Worm (Caenorhabditis elegans) whole organism, L1 larva: ENCODE data around the gene M7.7.

Experiments used
- C34B4.2 ChIP-seq: sonication (generic microtip); optimal IDR thresholded peaks from 2 replicates; lab custom pipeline; 2017; ENCODE audit warnings: mild to moderate bottlenecking, missing genetic modification characterization, missing compliant biosample characterization
- aly-2 ChIP-seq: fragments of 150-350 bp; optimal IDR thresholded peaks from 2 replicates; lab custom pipeline; 2014; ENCODE audit warnings: missing biosample characterization, missing genetic modification characterization
- blmp-1 ChIP-seq: fragments of 150-350 bp; optimal IDR thresholded peaks from 2 replicates; lab custom pipeline; 2014; ENCODE audit warnings: missing biosample characterization, missing genetic modification characterization
- ceh-8 ChIP-seq: fragments of 200-800 bp; sonication (Bioruptor generic); optimal IDR thresholded peaks from 2 replicates; lab custom pipeline; 2018; ENCODE audit warnings: mild to moderate bottlenecking, missing genetic modification characterization, moderate library complexity, missing compliant biosample characterization
- ceh-82 ChIP-seq, 3 experiments: fragments of 150-350 bp in 1 of 3; sonication (generic microtip) in 2 of 3; optimal IDR thresholded peaks; 2 replicates each; lab custom pipeline; 2014 to 2017; ENCODE audit warnings: missing biosample characterization in 3 of 3, missing genetic modification characterization in 3 of 3
- ceh-90 ChIP-seq: sonication (generic microtip); optimal IDR thresholded peaks from 2 replicates; lab custom pipeline; 2016; ENCODE audit warnings: missing genetic modification characterization, missing compliant biosample characterization
- dsc-1 ChIP-seq: sonication (generic microtip); optimal IDR thresholded peaks from 2 replicates; lab custom pipeline; 2016; ENCODE audit warnings: mild to moderate bottlenecking, missing genetic modification characterization, missing compliant biosample characterization
- efl-1 ChIP-seq, 4 experiments: fragments of 150-350 bp; optimal IDR thresholded peaks in 3 of 4; peaks in 1 of 4; 1 replicate in 1 of 4; 2 replicates in 3 of 4; lab custom pipeline; 2014; ENCODE audit warnings: missing biosample characterization in 2 of 4, missing genetic modification characterization in 2 of 4, missing genetic modification reagents in 2 of 4
- egl-13 ChIP-seq: sonication (generic microtip); optimal IDR thresholded peaks from 2 replicates; lab custom pipeline; 2016; ENCODE audit warnings: missing genotype, missing genetic modification reagents, missing genetic modification characterization, missing compliant biosample characterization
- egl-27 ChIP-seq, 2 experiments: fragments of 150-350 bp in 1 of 2; sonication (generic microtip); optimal IDR thresholded peaks; 3 replicates each; lab custom pipeline; 2017 to 2018; ENCODE audit warnings: missing biosample characterization in 2 of 2, missing genetic modification characterization in 2 of 2, missing genetic modification reagents in 2 of 2
- elt-2 ChIP-seq: sonication (generic microtip); optimal IDR thresholded peaks from 2 replicates; lab custom pipeline; 2016; ENCODE audit warnings: missing genetic modification characterization, mild to moderate bottlenecking, inconsistent platforms, missing compliant biosample characterization, missing genetic modification reagents
- fos-1 ChIP-seq: fragments of 150-350 bp; optimal IDR thresholded peaks from 2 replicates; lab custom pipeline; 2014; ENCODE audit warnings: missing biosample characterization, missing genetic modification characterization
- grh-1 ChIP-seq: fragments of 200-800 bp; sonication (Bioruptor generic); IDR thresholded peaks from 2 replicates; pipeline ENCODE4 v1.3.6; 2022; ENCODE audit warnings: missing genetic modification reagents, missing genetic modification characterization, missing compliant biosample characterization
- hpl-2 ChIP-seq: fragments of 150-350 bp; optimal IDR thresholded peaks from 2 replicates; lab custom pipeline; 2014; ENCODE audit warnings: missing biosample characterization, missing genetic modification reagents, missing genetic modification characterization
- irx-1 ChIP-seq: sonication (generic microtip); optimal IDR thresholded peaks from 2 replicates; lab custom pipeline; 2016; ENCODE audit warnings: missing genetic modification characterization, missing compliant biosample characterization
- lin-13 ChIP-seq: fragments of 150-350 bp; optimal IDR thresholded peaks from 2 replicates; lab custom pipeline; 2014; ENCODE audit warnings: missing biosample characterization, missing genetic modification reagents, missing genetic modification characterization
- mab-9 ChIP-seq: fragments of 200-800 bp; sonication (Bioruptor generic); IDR thresholded peaks from 2 replicates; pipeline ENCODE4 v1.3.6; 2022; ENCODE audit warnings: missing genetic modification reagents, missing genetic modification characterization, missing compliant biosample characterization
- mdl-1 ChIP-seq, 2 experiments: fragments of 150-350 bp; optimal IDR thresholded peaks; 2 replicates each; lab custom pipeline; 2014 to 2017; ENCODE audit warnings: missing biosample characterization in 2 of 2, missing genetic modification characterization in 2 of 2, inconsistent platforms in 1 of 2
- mef-2 ChIP-seq: fragments of 150-350 bp; optimal IDR thresholded peaks from 2 replicates; lab custom pipeline; 2014; ENCODE audit warnings: missing biosample characterization, missing genetic modification characterization
- nhr-19 ChIP-seq: fragments of 200-800 bp; sonication (Bioruptor generic); conservative IDR thresholded peaks from 2 replicates; pipeline ENCODE4 v1.3.6; 2022; ENCODE audit warnings: missing genetic modification characterization, missing compliant biosample characterization
- nhr-76 ChIP-seq: sonication (generic microtip); optimal IDR thresholded peaks from 2 replicates; lab custom pipeline; 2017; ENCODE audit warnings: missing biosample characterization, missing genetic modification characterization
- nhr-77 ChIP-seq: fragments of 150-350 bp; optimal IDR thresholded peaks from 2 replicates; lab custom pipeline; 2014; ENCODE audit warnings: missing biosample characterization, missing genetic modification characterization
- nhr-84 ChIP-seq: sonication (generic microtip); optimal IDR thresholded peaks from 2 replicates; lab custom pipeline; 2017; ENCODE audit warnings: missing biosample characterization, missing genetic modification characterization
- nhr-85 ChIP-seq: sonication (generic microtip); peaks from one replicate; lab custom pipeline; 2016; ENCODE audit warnings: missing genetic modification characterization, inconsistent platforms, missing compliant biosample characterization
- rnt-1 ChIP-seq: sonication (generic microtip); optimal IDR thresholded peaks from 2 replicates; lab custom pipeline; 2016; ENCODE audit warnings: mild to moderate bottlenecking, missing genetic modification characterization, moderate library complexity, missing compliant biosample characterization
- snpc-4 ChIP-seq: fragments of 150-350 bp; optimal IDR thresholded peaks from 2 replicates; lab custom pipeline; 2014; ENCODE audit warnings: missing biosample characterization, missing genetic modification characterization
- snu-23 ChIP-seq: sonication (generic microtip); optimal IDR thresholded peaks from 2 replicates; lab custom pipeline; 2016; ENCODE audit warnings: missing genetic modification characterization, missing compliant biosample characterization
- swsn-7 ChIP-seq: sonication (generic microtip); optimal IDR thresholded peaks from 2 replicates; lab custom pipeline; 2016; ENCODE audit warnings: missing genetic modification characterization, missing compliant biosample characterization
- unc-62 ChIP-seq: fragments of 150-350 bp; optimal IDR thresholded peaks from 2 replicates; lab custom pipeline; 2014; ENCODE audit warnings: missing biosample characterization, missing genetic modification reagents, missing genetic modification characterization
- unc-86 ChIP-seq: sonication (generic microtip); optimal IDR thresholded peaks from 2 replicates; lab custom pipeline; 2016; ENCODE audit warnings: missing genetic modification characterization, missing compliant biosample characterization
- zag-1 ChIP-seq: fragments of 150-350 bp; optimal IDR thresholded peaks from 2 replicates; lab custom pipeline; 2014; ENCODE audit warnings: missing biosample characterization, missing genetic modification characterization
- ztf-11 ChIP-seq, 2 experiments: sonication (generic microtip); optimal IDR thresholded peaks; 2 replicates each; lab custom pipeline; 2016 to 2017; ENCODE audit warnings: missing genetic modification characterization in 2 of 2, missing biosample characterization in 1 of 2, missing compliant biosample characterization in 1 of 2
- ztf-4 ChIP-seq: fragments of 150-350 bp; optimal IDR thresholded peaks from 2 replicates; lab custom pipeline; 2014; ENCODE audit warnings: missing biosample characterization, missing genetic modification characterization

Gene M7.7

DNA sequence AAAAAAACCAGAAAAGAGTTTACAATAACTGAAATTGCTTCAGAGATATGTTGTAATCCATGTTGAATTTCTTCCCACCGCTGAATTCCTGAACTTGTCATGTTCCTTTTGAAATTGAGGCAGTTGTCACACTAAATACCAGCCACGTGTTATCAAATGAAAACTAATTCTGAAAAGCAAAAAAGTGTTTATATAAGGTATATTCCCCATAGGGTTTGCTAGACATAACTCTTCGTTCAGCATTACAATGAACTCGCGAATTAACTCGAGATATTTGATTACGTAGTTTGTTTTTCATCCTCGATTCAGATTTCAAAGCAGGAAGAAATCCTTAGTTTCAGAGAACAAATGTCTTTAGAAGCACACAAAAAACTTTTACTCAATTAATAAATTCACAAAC is 10.6 kb downstream of the M7.7 start, which contains the start of gene str-3:
str-3 (minus strand) TSS at position 101 of the 400 bp plus-strand sequence.
- no peak for TF ChIP-seq unc-86 (tag; lab: Kevin White, UChicago)
- no peak for TF ChIP-seq C34B4.2 (tag; lab: Kevin White, UChicago)
- no peak for TF ChIP-seq hpl-2 (GFP tag; lab: Kevin White, UChicago)
- no peak for TF ChIP-seq ztf-4
- TF ChIP-seq nhr-76 (tag; lab: Kevin White, UChicago): no peak
- TF ChIP-seq nhr-85 (tag; lab: Kevin White, UChicago): no peak
- TF ChIP-seq blmp-1 (tag; lab: Kevin White, UChicago): no peak
- no peak for TF ChIP-seq zag-1 (tag; lab: Kevin White, UChicago)
- no peak for TF ChIP-seq nhr-19 (GFP tag; lab: Robert Waterston, UW)
- TF ChIP-seq dsc-1 (tag; lab: Kevin White, UChicago): no peak
- no peak for TF ChIP-seq mab-9 (GFP tag; lab: Robert Waterston, UW)
- no peak for TF ChIP-seq unc-62 (GFP tag; lab: Kevin White, UChicago)
- TF ChIP-seq grh-1 (GFP tag; lab: Robert Waterston, UW): no peak
- TF ChIP-seq snu-23: no peak
- no peak for TF ChIP-seq egl-27 (tag; optimal IDR thresholded peaks at IDR 0.05; lab: Kevin White, UChicago)
- TF ChIP-seq nhr-84 (tag; lab: Kevin White, UChicago): no peak
- no peak for TF ChIP-seq ceh-82 (tag; optimal IDR thresholded peaks at IDR 0.05; lab: Kevin White, UChicago)
- no peak for TF ChIP-seq nhr-77 (tag; lab: Kevin White, UChicago)
- no peak for TF ChIP-seq ztf-11 (tag; optimal IDR thresholded peaks at IDR 0.05; lab: Kevin White, UChicago)

DNA sequence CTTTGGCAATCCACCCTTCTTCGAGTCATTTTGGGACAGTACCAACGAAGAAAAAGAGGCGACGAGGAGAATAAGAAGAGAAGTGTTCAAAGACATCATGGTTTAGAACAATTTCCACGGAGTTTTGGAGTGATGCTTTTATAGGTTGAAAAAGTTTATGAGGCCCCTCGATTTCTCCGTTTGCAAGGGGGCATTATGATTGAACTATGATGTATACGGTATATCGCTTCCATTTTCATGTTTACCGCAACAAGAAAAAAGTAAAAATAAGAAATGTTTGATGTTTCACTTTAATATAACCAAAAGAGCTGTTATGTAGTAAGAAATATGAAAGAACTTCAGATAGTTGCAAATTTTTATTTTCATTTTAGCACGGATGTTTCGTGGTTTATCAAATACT is 11.8 kb downstream of the M7.7 start, which contains the start of gene srlf-18:
srlf-18 (minus strand) TSS at position 101 of the 400 bp plus-strand sequence.
- TF ChIP-seq fos-1 (tag; lab: Kevin White, UChicago) (no peak), aly-2 (tag; lab: Kevin White, UChicago) (no peak), efl-1 (optimal IDR thresholded peaks at IDR 0.05; lab: Kevin White, UChicago) (no peak), efl-1 (GFP tag; optimal IDR thresholded peaks at IDR 0.05 in 1 of 2; lab: Kevin White, UChicago) (no peak), lin-13 (GFP tag; lab: Kevin White, UChicago) (no peak), mef-2 (no peak), swsn-7 (tag; lab: Kevin White, UChicago) (no peak), rnt-1 (tag; lab: Kevin White, UChicago) (no peak), egl-13 (tag; lab: Kevin White, UChicago) (no peak), elt-2 (tag; lab: Kevin White, UChicago) (no peak), ceh-90 (tag; lab: Kevin White, UChicago) (no peak), snpc-4 (no peak), irx-1 (tag; lab: Kevin White, UChicago) (no peak), grh-1 (GFP tag; lab: Robert Waterston, UW) (no peak), mdl-1 (tag; optimal IDR thresholded peaks at IDR 0.05; lab: Kevin White, UChicago) (no peak)

DNA sequence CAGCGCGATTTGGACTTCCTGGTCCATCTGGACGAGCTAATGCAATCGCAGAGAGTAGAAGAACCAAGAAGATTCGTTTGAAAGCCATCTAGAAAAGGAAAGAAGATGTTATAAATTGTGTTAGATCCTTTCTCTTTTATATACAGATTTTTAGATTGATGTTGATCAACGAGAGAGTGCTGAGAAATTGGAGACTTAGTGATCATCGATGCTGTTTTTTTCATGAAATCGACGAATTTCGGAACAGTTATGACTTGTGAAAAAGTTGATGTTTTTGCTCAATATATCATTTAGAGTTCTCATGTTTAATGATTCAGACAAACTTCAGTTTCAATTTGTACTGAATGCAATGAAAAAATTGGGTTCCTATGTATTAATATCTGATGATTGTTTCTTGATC is 13.0 kb downstream of the M7.7 start, which contains the start of gene srlf-17:
srlf-17 (minus strand) TSS at position 101 of the 400 bp plus-strand sequence.
- no peak for TF ChIP-seq elt-2 (tag; lab: Kevin White, UChicago)

DNA sequence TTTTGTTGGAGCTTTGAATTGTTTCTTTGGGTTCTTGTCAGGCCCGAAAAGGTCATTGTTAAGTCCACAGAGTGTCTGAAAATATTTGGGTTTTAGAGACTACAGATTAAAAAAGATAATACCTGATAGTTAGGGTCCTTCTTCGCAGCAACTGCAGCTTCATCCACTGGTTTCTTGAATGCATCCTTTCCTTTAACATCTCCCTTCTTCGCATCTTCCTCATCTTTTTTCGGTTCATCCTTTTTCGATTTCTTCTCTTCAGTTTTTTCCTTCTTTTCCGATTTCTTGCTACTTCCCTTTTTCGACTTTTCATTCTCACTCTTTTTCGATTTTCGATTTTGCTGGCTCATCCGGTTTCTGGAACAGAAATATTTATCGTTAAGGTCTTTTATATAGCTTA is 13.9 kb downstream of the M7.7 start:
- TF ChIP-seq egl-13 (tag; lab: Kevin White, UChicago) (no peak), nhr-85 (tag; lab: Kevin White, UChicago) (peak; percentile 61)

DNA sequence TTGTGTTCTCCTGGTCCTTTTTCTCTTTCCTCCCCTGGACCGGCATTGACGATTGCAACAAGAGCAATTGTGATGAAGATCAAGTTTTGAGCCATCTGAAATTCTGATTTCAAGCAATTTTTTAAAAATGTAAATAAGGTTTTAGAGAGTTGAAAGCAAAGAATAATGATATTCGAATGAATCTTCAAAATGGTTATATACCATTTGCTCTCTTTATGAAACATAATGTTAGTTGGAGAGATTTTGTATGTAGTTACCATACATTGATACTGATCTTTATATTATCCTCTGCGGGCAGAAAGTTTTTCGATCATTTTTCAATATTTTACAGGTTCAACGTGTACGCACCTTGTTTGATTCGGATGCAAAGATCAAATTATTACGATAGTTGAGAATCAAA is 16.1 kb downstream of the M7.7 start, which contains the start of gene srlf-24:
srlf-24 (minus strand) TSS at position 101 of the 400 bp plus-strand sequence.
- TF ChIP-seq swsn-7 (tag; lab: Kevin White, UChicago) (no peak), nhr-85 (tag; lab: Kevin White, UChicago) (no peak), ceh-8 (GFP tag; lab: Kevin White, UChicago) (no peak), efl-1 (optimal IDR thresholded peaks at IDR 0.05; lab: Kevin White, UChicago) (no peak), efl-1 (GFP tag; optimal IDR thresholded peaks at IDR 0.05 in 1 of 2; lab: Kevin White, UChicago) (peak in 1 of 2 experiments; percentile 51)
